Worm (Caenorhabditis elegans) whole organism, L2 larva: ENCODE data around the gene Y60A9.1.

Experiments used
- ZK546.5 ChIP-seq: sonication (generic microtip); optimal IDR thresholded peaks from 2 replicates; lab custom pipeline; 2017; ENCODE audit warnings: missing biosample characterization, missing genetic modification characterization
- aly-2 ChIP-seq: fragments of 150-350 bp; optimal IDR thresholded peaks from 2 replicates; lab custom pipeline; 2014; ENCODE audit warnings: missing biosample characterization, missing genetic modification characterization
- ama-1 ChIP-seq: fragments of 150-350 bp; optimal IDR thresholded peaks from 2 replicates; lab custom pipeline; 2018; ENCODE audit warnings: inconsistent platforms
- blmp-1 ChIP-seq: sonication (generic microtip); optimal IDR thresholded peaks from 2 replicates; lab custom pipeline; 2017; ENCODE audit warnings: missing genetic modification characterization, mild to moderate bottlenecking, missing compliant biosample characterization, antibody characterized with exemption, moderate library complexity; ENCODE audit not compliant: insufficient read depth
- ceh-82 ChIP-seq: fragments of 150-350 bp; optimal IDR thresholded peaks from 2 replicates; lab custom pipeline; 2014; ENCODE audit warnings: missing biosample characterization, missing genetic modification characterization
- crh-2 ChIP-seq: sonication (generic microtip); optimal IDR thresholded peaks from 2 replicates; lab custom pipeline; 2017; ENCODE audit warnings: missing biosample characterization, missing genetic modification characterization
- dmd-4 ChIP-seq: sonication (generic microtip); optimal IDR thresholded peaks from 2 replicates; lab custom pipeline; 2017; ENCODE audit warnings: missing biosample characterization, missing genetic modification characterization
- elt-1 ChIP-seq: fragments of 150-350 bp; optimal IDR thresholded peaks from 2 replicates; lab custom pipeline; 2014; ENCODE audit warnings: missing biosample characterization, missing genetic modification characterization
- elt-3 ChIP-seq: sonication (generic microtip); optimal IDR thresholded peaks from 2 replicates; lab custom pipeline; 2017; ENCODE audit warnings: missing biosample characterization, missing genetic modification characterization
- fos-1 ChIP-seq: fragments of 150-350 bp; optimal IDR thresholded peaks from 2 replicates; lab custom pipeline; 2014; ENCODE audit warnings: missing biosample characterization, missing genetic modification characterization
- lin-11 ChIP-seq: fragments of 150-350 bp; sonication (generic microtip); optimal IDR thresholded peaks from 2 replicates; lab custom pipeline; 2014; ENCODE audit warnings: missing biosample characterization, missing genetic modification characterization, inconsistent platforms, mixed read lengths
- lin-13 ChIP-seq: fragments of 150-350 bp; optimal IDR thresholded peaks from 2 replicates; lab custom pipeline; 2014; ENCODE audit warnings: missing biosample characterization, missing genetic modification reagents, missing genetic modification characterization
- lin-39 ChIP-seq: fragments of 150-350 bp; optimal IDR thresholded peaks from 2 replicates; lab custom pipeline; 2014; ENCODE audit warnings: missing biosample characterization, missing genetic modification reagents, missing genetic modification characterization
- lsy-2 ChIP-seq, 2 experiments: fragments of 150-350 bp in 1 of 2; sonication (generic microtip) in 1 of 2; optimal IDR thresholded peaks; 2 replicates each; lab custom pipeline; 2014 to 2017; ENCODE audit warnings: missing biosample characterization in 2 of 2, missing genetic modification characterization in 2 of 2
- mbf-1 ChIP-seq: sonication (generic microtip); optimal IDR thresholded peaks from 2 replicates; lab custom pipeline; 2017; ENCODE audit warnings: missing biosample characterization, missing genetic modification characterization
- mdl-1 ChIP-seq, 2 experiments: fragments of 150-350 bp in 1 of 2; sonication (generic microtip) in 1 of 2; optimal IDR thresholded peaks; 2 replicates each; lab custom pipeline; 2017; ENCODE audit warnings: missing biosample characterization in 2 of 2, missing genetic modification characterization in 2 of 2
- nhr-10 ChIP-seq: sonication (generic microtip); optimal IDR thresholded peaks from 2 replicates; lab custom pipeline; 2017; ENCODE audit warnings: missing biosample characterization, missing genetic modification characterization
- nhr-11 ChIP-seq: fragments of 150-350 bp; optimal IDR thresholded peaks from 2 replicates; lab custom pipeline; 2014; ENCODE audit warnings: missing biosample characterization, missing genetic modification characterization
- nhr-12 ChIP-seq: fragments of 150-350 bp; optimal IDR thresholded peaks from 2 replicates; lab custom pipeline; 2014; ENCODE audit warnings: missing biosample characterization, missing genetic modification characterization
- nhr-21 ChIP-seq: fragments of 150-350 bp; optimal IDR thresholded peaks from 2 replicates; lab custom pipeline; 2014; ENCODE audit warnings: missing biosample characterization, missing genetic modification characterization
- nhr-23 ChIP-seq: fragments of 150-350 bp; optimal IDR thresholded peaks from 2 replicates; lab custom pipeline; 2014; ENCODE audit warnings: missing biosample characterization, missing genetic modification reagents, missing genetic modification characterization
- nhr-237 ChIP-seq: fragments of 150-350 bp; optimal IDR thresholded peaks from 2 replicates; lab custom pipeline; 2014; ENCODE audit warnings: missing biosample characterization, missing genetic modification characterization
- nhr-25 ChIP-seq: fragments of 150-350 bp; sonication (generic microtip); optimal IDR thresholded peaks from 3 replicates; lab custom pipeline; 2014; ENCODE audit warnings: missing biosample characterization, missing genetic modification characterization
- nhr-6 ChIP-seq: fragments of 150-350 bp; optimal IDR thresholded peaks from 2 replicates; lab custom pipeline; 2014; ENCODE audit warnings: missing biosample characterization, missing genetic modification characterization
- nhr-77 ChIP-seq: fragments of 150-350 bp; optimal IDR thresholded peaks from 2 replicates; lab custom pipeline; 2014; ENCODE audit warnings: missing biosample characterization, missing genetic modification characterization
- peb-1 ChIP-seq: fragments of 150-350 bp; optimal IDR thresholded peaks from 2 replicates; lab custom pipeline; 2014; ENCODE audit warnings: missing biosample characterization, missing genetic modification characterization
- sma-3 ChIP-seq: sonication (generic microtip); optimal IDR thresholded peaks from 2 replicates; lab custom pipeline; 2016; ENCODE audit warnings: missing genetic modification reagents, missing genetic modification characterization, missing compliant biosample characterization
- sma-9 ChIP-seq, 2 experiments: fragments of 150-350 bp in 1 of 2; sonication (generic microtip) in 1 of 2; optimal IDR thresholded peaks; 2 replicates each; lab custom pipeline; 2014 to 2016; ENCODE audit warnings: missing genetic modification characterization in 2 of 2, mild to moderate bottlenecking in 1 of 2, missing biosample characterization in 1 of 2, missing compliant biosample characterization in 1 of 2, missing genetic modification reagents in 1 of 2, moderate library complexity in 1 of 2
- snpc-4 ChIP-seq: fragments of 150-350 bp; optimal IDR thresholded peaks from 2 replicates; lab custom pipeline; 2014; ENCODE audit warnings: missing biosample characterization, missing genetic modification characterization
- unc-62 ChIP-seq: fragments of 150-350 bp; optimal IDR thresholded peaks from 2 replicates; lab custom pipeline; 2014; ENCODE audit warnings: missing biosample characterization, missing genetic modification reagents, missing genetic modification characterization
- zag-1 ChIP-seq: fragments of 150-350 bp; optimal IDR thresholded peaks from 2 replicates; lab custom pipeline; 2014; ENCODE audit warnings: missing biosample characterization, missing genetic modification characterization
- ztf-11 ChIP-seq: sonication (generic microtip); optimal IDR thresholded peaks from 2 replicates; lab custom pipeline; 2017; ENCODE audit warnings: missing biosample characterization, missing genetic modification characterization
- ztf-4 ChIP-seq: fragments of 150-350 bp; optimal IDR thresholded peaks from 2 replicates; lab custom pipeline; 2014; ENCODE audit warnings: missing biosample characterization, missing genetic modification characterization

Y60A9.1 gene

DNA sequence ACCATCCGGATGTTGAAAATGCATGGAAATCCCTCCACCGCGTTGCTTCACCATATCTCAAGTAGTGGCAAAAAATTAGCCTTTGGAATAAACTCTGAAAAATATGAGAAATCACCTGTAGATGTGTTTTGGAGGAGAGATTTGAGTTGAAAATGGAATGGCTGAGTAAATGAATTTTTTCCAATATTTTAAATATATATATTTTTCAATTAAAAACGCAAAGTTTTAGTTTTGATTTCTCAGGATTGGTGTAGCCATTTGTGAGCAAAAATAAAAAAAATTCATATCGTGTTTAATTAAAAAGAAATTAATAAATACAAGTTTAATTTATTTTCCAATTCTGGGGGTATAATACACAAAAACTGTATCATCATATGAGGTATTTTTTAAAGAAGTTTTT lies 32.9 kb upstream of the Y60A9.1 start, which contains the start of gene F23D12.1:
Gene F23D12.1 (minus strand): TSS at position 101 of the 400 bp plus-strand sequence.
- no peak for TF ChIP-seq lin-13
- TF ChIP-seq unc-62 (GFP tag; lab: Kevin White, UChicago), result no peak
- no peak for TF ChIP-seq nhr-12

DNA sequence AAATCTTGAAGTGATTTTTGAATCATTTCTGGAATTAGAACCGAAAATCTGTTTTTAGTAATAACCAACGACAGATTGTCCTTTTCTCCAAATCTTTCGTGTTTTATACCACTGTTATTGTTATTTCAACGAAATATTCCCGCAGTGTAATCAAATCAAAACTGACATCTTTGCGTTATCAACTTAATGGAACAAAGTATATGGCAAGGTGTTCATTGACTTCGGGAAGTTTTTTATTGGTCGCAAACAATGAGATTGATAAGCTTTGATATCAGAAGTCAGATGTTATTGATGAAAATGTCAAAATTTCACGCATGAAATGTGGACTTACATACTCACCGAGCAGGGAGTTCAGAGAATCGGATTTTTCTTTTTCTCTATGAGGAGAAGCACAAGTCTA lies 29.5 kb upstream of the Y60A9.1 start, which contains the start of gene F23D12.11:
Gene F23D12.11 (minus strand): TSS at position 79 of the 400 bp plus-strand sequence.
- TF ChIP-seq sma-9 (GFP tag; optimal IDR thresholded peaks at IDR 0.05; lab: Kevin White, UChicago) (no peak), sma-9 (tag; optimal IDR thresholded peaks at IDR 0.05; lab: Kevin White, UChicago) (no peak), dmd-4 (tag; lab: Kevin White, UChicago) (no peak), nhr-23 (tag; lab: Kevin White, UChicago) (no peak)

DNA sequence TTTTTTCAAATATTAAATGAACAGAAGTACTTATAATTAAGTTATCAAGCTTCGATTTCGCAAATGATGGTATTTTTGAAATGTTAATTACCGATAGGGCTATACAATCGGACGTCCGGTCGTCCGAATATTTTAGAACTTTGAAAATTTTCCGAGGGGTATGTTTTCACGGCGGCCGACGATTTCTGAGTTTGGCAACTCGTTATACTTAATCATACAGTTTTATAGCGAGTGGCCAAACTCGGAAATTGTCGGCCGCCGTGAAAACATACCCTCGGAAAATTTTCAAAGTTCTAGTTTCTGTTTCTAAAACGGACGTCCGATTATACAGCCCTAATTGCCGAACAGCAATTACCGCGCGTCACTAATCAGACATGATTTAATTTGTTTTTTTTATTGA lies 29.0 kb upstream of the Y60A9.1 start:
- TF ChIP-seq nhr-21 (no peak), nhr-25 (no peak), peb-1 (tag; lab: Kevin White, UChicago) (no peak), crh-2 (tag; lab: Kevin White, UChicago) (no peak), sma-9 (GFP tag; optimal IDR thresholded peaks at IDR 0.05; lab: Kevin White, UChicago) (no peak), sma-9 (tag; optimal IDR thresholded peaks at IDR 0.05; lab: Kevin White, UChicago) (no peak), ztf-4 (tag; lab: Kevin White, UChicago) (no peak), ama-1 (lab: Kevin White, UChicago) (no peak), nhr-237 (tag; lab: Kevin White, UChicago) (no peak), zag-1 (tag; lab: Kevin White, UChicago) (no peak), nhr-12 (no peak), nhr-23 (tag; lab: Kevin White, UChicago) (no peak), ZK546.5 (tag; lab: Kevin White, UChicago) (no peak), lsy-2 (tag; optimal IDR thresholded peaks at IDR 0.05; lab: Kevin White, UChicago) (no peak), lin-39 (tag; lab: Kevin White, UChicago) (no peak), elt-3 (no peak), nhr-77 (tag; lab: Kevin White, UChicago) (no peak), ceh-82 (tag; lab: Kevin White, UChicago) (no peak), unc-62 (GFP tag; lab: Kevin White, UChicago) (no peak), elt-1 (no peak), sma-3 (no peak)
- TF ChIP-seq, all 48 proteins: peak for 0

DNA sequence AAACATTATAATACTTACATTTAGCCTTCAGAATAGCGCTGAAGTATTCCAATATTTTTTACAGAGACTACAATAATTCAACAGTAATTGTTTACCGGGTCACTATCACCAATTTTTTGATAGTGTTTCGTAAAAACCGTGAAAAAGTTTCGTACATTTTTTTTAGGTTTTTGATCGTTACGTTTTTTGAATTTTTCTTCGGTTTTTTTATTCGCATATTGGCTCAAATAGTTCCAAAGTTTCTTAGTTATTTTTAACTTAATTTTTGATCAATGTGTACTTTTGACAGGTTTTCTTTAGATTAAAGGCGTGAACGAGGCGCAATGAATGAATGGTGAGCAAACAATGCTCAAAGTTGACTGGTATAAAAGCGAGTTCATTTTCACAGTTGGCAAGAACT lies 27.9 kb upstream of the Y60A9.1 start, which contains the start of gene fipr-3:
Gene fipr-3 (plus strand): TSS at position 301 of the 400 bp plus-strand sequence.
- TF ChIP-seq nhr-10 (tag; lab: Kevin White, UChicago) (no peak), mbf-1 (tag; lab: Kevin White, UChicago) (no peak), mdl-1 (tag; optimal IDR thresholded peaks at IDR 0.05; lab: Kevin White, UChicago) (no peak), lin-39 (tag; lab: Kevin White, UChicago) (no peak), lin-11 (tag; lab: Kevin White, UChicago) (no peak), nhr-25 (no peak)
- TF ChIP-seq, all 48 proteins: peak for 0

DNA sequence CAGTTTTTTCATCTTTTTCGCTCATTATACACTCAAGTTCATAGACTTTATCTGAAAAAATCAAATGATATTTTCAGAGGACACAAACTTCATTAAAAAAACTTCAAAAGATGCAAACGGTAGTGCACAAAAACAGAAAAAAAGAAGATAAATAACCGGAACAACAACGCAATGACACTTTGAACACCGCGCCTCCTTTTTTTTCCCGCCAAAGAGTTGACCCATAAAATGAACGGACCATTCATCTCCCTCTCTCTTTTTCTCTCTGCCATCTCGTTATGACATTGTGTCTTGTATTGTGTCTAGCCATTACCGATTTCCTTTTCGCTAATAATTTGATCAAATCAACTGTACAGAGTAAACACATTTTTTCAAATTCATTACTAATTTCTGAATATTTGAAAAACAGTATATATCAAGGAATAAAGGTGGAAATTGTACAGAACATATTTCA lies 26.4 kb upstream of the Y60A9.1 start, which contains the start of gene F23D12.2:
Gene F23D12.2 (minus strand): TSS at position 51 of the 454 bp plus-strand sequence.
- TF ChIP-seq sma-3, result no peak
- TF ChIP-seq mdl-1 (tag; optimal IDR thresholded peaks at IDR 0.05; lab: Kevin White, UChicago), result no peak
- no peak for TF ChIP-seq lsy-2 (tag; optimal IDR thresholded peaks at IDR 0.05; lab: Kevin White, UChicago)
- no peak for TF ChIP-seq nhr-6 (tag; lab: Kevin White, UChicago)
- TF ChIP-seq blmp-1 (tag; lab: Kevin White, UChicago), result no peak
- no peak for TF ChIP-seq fos-1 (tag; lab: Kevin White, UChicago)
- TF ChIP-seq ztf-11 (tag; lab: Kevin White, UChicago), result no peak
- TF ChIP-seq snpc-4 (tag; lab: Kevin White, UChicago), result no peak
- TF ChIP-seq peb-1 (tag; lab: Kevin White, UChicago), result no peak
- no peak for TF ChIP-seq aly-2 (tag; lab: Kevin White, UChicago)
- TF ChIP-seq dmd-4 (tag; lab: Kevin White, UChicago), result no peak
- TF ChIP-seq nhr-11 (tag; lab: Kevin White, UChicago), result no peak
